Worm (Caenorhabditis elegans) whole organism, L3 larva: ENCODE data around the gene cyp-29A4.
A peak's percentile ranks its signal among the peaks of the same experiment; 100 is the strongest.

Experiments used
- R02D3.7 ChIP-seq: fragments of 150-350 bp; optimal IDR thresholded peaks from 2 replicates; lab custom pipeline; 2014; ENCODE audit warnings: missing biosample characterization, missing genetic modification characterization
- ama-1 ChIP-seq: fragments of 150-350 bp; optimal IDR thresholded peaks from 2 replicates; lab custom pipeline; 2018
- ceh-16 ChIP-seq: sonication (generic microtip); optimal IDR thresholded peaks from 2 replicates; lab custom pipeline; 2017; ENCODE audit warnings: missing biosample characterization, missing genetic modification characterization
- ceh-28 ChIP-seq: fragments of 150-350 bp; optimal IDR thresholded peaks from 2 replicates; lab custom pipeline; 2014; ENCODE audit warnings: missing biosample characterization, missing genetic modification reagents, missing genetic modification characterization
- ceh-82 ChIP-seq: fragments of 150-350 bp; optimal IDR thresholded peaks from 2 replicates; lab custom pipeline; 2014; ENCODE audit warnings: missing biosample characterization, missing genetic modification characterization
- ceh-9 ChIP-seq: sonication (generic microtip); optimal IDR thresholded peaks from 2 replicates; lab custom pipeline; 2018; ENCODE audit warnings: missing biosample characterization, missing genetic modification characterization
- daf-12 ChIP-seq: fragments of 150-350 bp; optimal IDR thresholded peaks from 2 replicates; lab custom pipeline; 2014; ENCODE audit warnings: missing biosample characterization, missing genetic modification reagents, missing genetic modification characterization
- egl-27 ChIP-seq: sonication (generic microtip); optimal IDR thresholded peaks from 4 replicates; lab custom pipeline; 2017; ENCODE audit warnings: missing biosample characterization, missing genetic modification reagents, missing genetic modification characterization
- egl-5 ChIP-seq: fragments of 150-350 bp; optimal IDR thresholded peaks from 2 replicates; lab custom pipeline; 2017; ENCODE audit warnings: missing biosample characterization, missing genetic modification reagents, missing genetic modification characterization, inconsistent platforms
- elt-1 ChIP-seq: fragments of 150-350 bp; optimal IDR thresholded peaks from 2 replicates; lab custom pipeline; 2014; ENCODE audit warnings: missing biosample characterization, missing genetic modification characterization
- elt-2 ChIP-seq: sonication (generic microtip); optimal IDR thresholded peaks from 2 replicates; lab custom pipeline; 2016; ENCODE audit warnings: missing genetic modification reagents, mild to moderate bottlenecking, missing genetic modification characterization, missing compliant biosample characterization
- elt-3 ChIP-seq, 3 experiments: fragments of 150-350 bp in 1 of 3; sonication (generic microtip) in 2 of 3; optimal IDR thresholded peaks; 2 replicates in 2 of 3; 4 replicates in 1 of 3; lab custom pipeline; 2014 to 2017; ENCODE audit warnings: missing biosample characterization in 3 of 3, missing genetic modification characterization in 3 of 3
- eor-1 ChIP-seq, 2 experiments: fragments of 150-350 bp; optimal IDR thresholded peaks; 2 replicates each; lab custom pipeline; 2014 to 2018; ENCODE audit warnings: missing biosample characterization in 2 of 2, missing genetic modification characterization in 2 of 2
- fkh-10 ChIP-seq: sonication (generic microtip); optimal IDR thresholded peaks from 2 replicates; lab custom pipeline; 2017; ENCODE audit warnings: missing biosample characterization, missing genetic modification reagents, missing genetic modification characterization
- fkh-2 ChIP-seq: fragments of 150-350 bp; optimal IDR thresholded peaks from 2 replicates; lab custom pipeline; 2014; ENCODE audit warnings: missing biosample characterization, missing genetic modification reagents, missing genetic modification characterization
- fos-1 ChIP-seq: fragments of 150-350 bp; optimal IDR thresholded peaks from 2 replicates; lab custom pipeline; 2014; ENCODE audit warnings: missing biosample characterization, missing genetic modification characterization
- hmg-11 ChIP-seq: sonication (generic microtip); optimal IDR thresholded peaks from 2 replicates; lab custom pipeline; 2016; ENCODE audit warnings: missing genetic modification characterization, missing compliant biosample characterization
- lin-15B ChIP-seq: fragments of 150-350 bp; optimal IDR thresholded peaks from 2 replicates; lab custom pipeline; 2014; ENCODE audit warnings: missing biosample characterization, missing genetic modification characterization
- lin-39 ChIP-seq: fragments of 150-350 bp; optimal IDR thresholded peaks from 2 replicates; lab custom pipeline; 2018; ENCODE audit warnings: missing biosample characterization, missing genetic modification reagents, missing genetic modification characterization
- mdl-1 ChIP-seq: fragments of 150-350 bp; optimal IDR thresholded peaks from 2 replicates; lab custom pipeline; 2014; ENCODE audit warnings: missing biosample characterization, missing genetic modification characterization
- mml-1 ChIP-seq: fragments of 150-350 bp; sonication (generic microtip); optimal IDR thresholded peaks from 3 replicates; lab custom pipeline; 2014; ENCODE audit warnings: missing biosample characterization, missing genetic modification characterization
- nfya-1 ChIP-seq: sonication (generic microtip); optimal IDR thresholded peaks from 2 replicates; lab custom pipeline; 2017; ENCODE audit warnings: missing genetic modification characterization, mild to moderate bottlenecking, missing compliant biosample characterization, antibody characterized with exemption, moderate library complexity; ENCODE audit not compliant: insufficient read depth
- nhr-11 ChIP-seq: fragments of 150-350 bp; optimal IDR thresholded peaks from 2 replicates; lab custom pipeline; 2014; ENCODE audit warnings: missing biosample characterization, missing genetic modification characterization
- nhr-12 ChIP-seq: fragments of 150-350 bp; optimal IDR thresholded peaks from 2 replicates; lab custom pipeline; 2014; ENCODE audit warnings: missing biosample characterization, missing genetic modification characterization
- nhr-23 ChIP-seq: fragments of 150-350 bp; optimal IDR thresholded peaks from 2 replicates; lab custom pipeline; 2014; ENCODE audit warnings: missing biosample characterization, missing genetic modification reagents, missing genetic modification characterization
- nhr-237 ChIP-seq: fragments of 150-350 bp; optimal IDR thresholded peaks from 2 replicates; lab custom pipeline; 2014; ENCODE audit warnings: missing biosample characterization, missing genetic modification characterization
- nhr-25 ChIP-seq: sonication (generic microtip); optimal IDR thresholded peaks from 2 replicates; lab custom pipeline; 2017; ENCODE audit warnings: missing biosample characterization, missing genetic modification characterization
- nhr-28 ChIP-seq: fragments of 150-350 bp; optimal IDR thresholded peaks from 2 replicates; lab custom pipeline; 2014; ENCODE audit warnings: missing biosample characterization, missing genetic modification characterization
- nhr-43 ChIP-seq: sonication (generic microtip); optimal IDR thresholded peaks from 2 replicates; lab custom pipeline; 2016; ENCODE audit warnings: mild to moderate bottlenecking, missing genetic modification characterization, missing compliant biosample characterization; ENCODE audit not compliant: poor library complexity, severe bottlenecking
- nhr-67 ChIP-seq: fragments of 150-350 bp; optimal IDR thresholded peaks from 2 replicates; lab custom pipeline; 2014; ENCODE audit warnings: missing biosample characterization, missing genetic modification characterization
- nhr-76 ChIP-seq: fragments of 150-350 bp; sonication (generic microtip); optimal IDR thresholded peaks from 5 replicates; lab custom pipeline; 2014; ENCODE audit warnings: missing biosample characterization, missing genetic modification characterization
- nhr-77 ChIP-seq: fragments of 150-350 bp; optimal IDR thresholded peaks from 2 replicates; lab custom pipeline; 2014; ENCODE audit warnings: missing biosample characterization, missing genetic modification characterization
- pha-4 ChIP-seq: fragments of 150-350 bp; optimal IDR thresholded peaks from 2 replicates; lab custom pipeline; 2014; ENCODE audit warnings: missing biosample characterization, missing genetic modification reagents, missing genetic modification characterization
- pqm-1 ChIP-seq: fragments of 150-350 bp; optimal IDR thresholded peaks from 2 replicates; lab custom pipeline; 2017; ENCODE audit warnings: missing biosample characterization, missing genetic modification characterization, inconsistent platforms
- sea-2 ChIP-seq: fragments of 150-350 bp; sonication (generic microtip); optimal IDR thresholded peaks from 4 replicates; lab custom pipeline; 2014; ENCODE audit warnings: missing biosample characterization, missing genetic modification reagents, missing genetic modification characterization
- skn-1 ChIP-seq: fragments of 150-350 bp; optimal IDR thresholded peaks from 2 replicates; lab custom pipeline; 2014; ENCODE audit warnings: missing biosample characterization, missing genetic modification characterization
- snpc-4 ChIP-seq: fragments of 150-350 bp; optimal IDR thresholded peaks from 2 replicates; lab custom pipeline; 2014; ENCODE audit warnings: missing biosample characterization, missing genetic modification characterization
- tbx-2 ChIP-seq: sonication (generic microtip); optimal IDR thresholded peaks from 2 replicates; lab custom pipeline; 2016; ENCODE audit warnings: mild to moderate bottlenecking, missing genetic modification characterization, missing compliant biosample characterization
- unc-39 ChIP-seq: sonication (generic microtip); optimal IDR thresholded peaks from 4 replicates; lab custom pipeline; 2017; ENCODE audit warnings: missing biosample characterization, missing genetic modification characterization
- unc-62 ChIP-seq: fragments of 150-350 bp; sonication (generic microtip); optimal IDR thresholded peaks from 4 replicates; lab custom pipeline; 2014; ENCODE audit warnings: missing biosample characterization, missing genetic modification reagents, missing genetic modification characterization
- zag-1 ChIP-seq: fragments of 150-350 bp; optimal IDR thresholded peaks from 2 replicates; lab custom pipeline; 2014; ENCODE audit warnings: missing biosample characterization, missing genetic modification characterization
- ztf-4 ChIP-seq: fragments of 150-350 bp; optimal IDR thresholded peaks from 2 replicates; lab custom pipeline; 2014; ENCODE audit warnings: missing biosample characterization, missing genetic modification characterization

cyp-29A4 gene

DNA sequence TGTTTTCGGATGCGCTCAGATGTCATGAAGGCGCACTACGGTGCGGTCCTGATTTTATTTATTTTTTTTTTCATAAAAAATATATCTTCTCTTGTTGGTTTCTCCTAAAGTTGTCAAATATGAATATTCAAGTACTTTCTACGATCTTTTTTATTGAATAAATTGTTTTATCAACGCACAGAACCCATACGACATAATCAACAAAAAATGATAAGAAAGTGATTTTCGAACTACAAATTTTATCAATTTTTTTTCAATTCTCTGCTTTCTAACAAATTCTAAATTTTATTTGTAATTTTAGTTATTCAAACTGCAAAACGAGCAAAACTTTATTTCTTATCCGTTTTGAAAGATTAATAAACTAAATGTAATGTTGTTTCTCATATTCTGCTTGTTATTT is 47.3 kb downstream of the cyp-29A4 start:
- TF ChIP-seq nhr-23 (tag; lab: Kevin White, UChicago): no peak
- TF ChIP-seq egl-27 (tag; lab: Kevin White, UChicago): no peak
- peak; percentile 32 for TF ChIP-seq pqm-1 (tag; lab: Kevin White, UChicago)
- TF ChIP-seq hmg-11 (tag; lab: Kevin White, UChicago): no peak
- peak; percentile 70 for TF ChIP-seq elt-2 (tag; lab: Kevin White, UChicago)

DNA sequence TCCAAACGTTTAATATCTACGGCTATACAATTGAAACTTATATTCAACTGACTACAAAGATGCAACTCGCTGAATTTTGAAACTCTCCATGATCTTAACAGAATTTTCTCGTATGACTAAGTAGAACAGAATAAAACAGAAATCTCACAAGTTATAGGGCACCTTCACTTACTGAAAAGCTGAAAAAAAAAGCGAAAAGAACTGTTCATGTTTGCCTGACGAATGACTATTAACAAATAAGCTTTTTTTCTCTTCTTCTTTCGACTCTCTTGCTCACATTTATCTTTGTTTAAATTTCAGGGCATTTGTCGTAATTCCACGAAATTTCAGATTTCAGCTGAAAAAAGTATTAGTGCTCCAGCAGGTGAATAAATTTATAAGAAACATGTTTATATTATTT is 48.2 kb downstream of the cyp-29A4 start, which contains the start of gene xbx-6:
Gene xbx-6, plus strand, starts transcription at position 301 of the 400 bp plus-strand sequence.
- TF ChIP-seq hmg-11 (tag; lab: Kevin White, UChicago) (no peak), nhr-77 (tag; lab: Kevin White, UChicago) (no peak), egl-5 (tag; lab: Kevin White, UChicago) (no peak), nhr-25 (tag; lab: Kevin White, UChicago) (no peak), fkh-2 (tag; lab: Kevin White, UChicago) (no peak), nhr-28 (no peak), elt-3 (tag; optimal IDR thresholded peaks at IDR 0.05; lab: Kevin White, UChicago) (no peak), ceh-9 (tag; lab: Kevin White, UChicago) (no peak), ceh-82 (tag; lab: Kevin White, UChicago) (no peak), nhr-76 (tag; lab: Kevin White, UChicago) (no peak), sea-2 (GFP tag; lab: Kevin White, UChicago) (no peak), pha-4 (tag; lab: Kevin White, UChicago) (no peak), elt-2 (tag; lab: Kevin White, UChicago) (no peak), lin-15B (tag; lab: Kevin White, UChicago) (no peak)

DNA sequence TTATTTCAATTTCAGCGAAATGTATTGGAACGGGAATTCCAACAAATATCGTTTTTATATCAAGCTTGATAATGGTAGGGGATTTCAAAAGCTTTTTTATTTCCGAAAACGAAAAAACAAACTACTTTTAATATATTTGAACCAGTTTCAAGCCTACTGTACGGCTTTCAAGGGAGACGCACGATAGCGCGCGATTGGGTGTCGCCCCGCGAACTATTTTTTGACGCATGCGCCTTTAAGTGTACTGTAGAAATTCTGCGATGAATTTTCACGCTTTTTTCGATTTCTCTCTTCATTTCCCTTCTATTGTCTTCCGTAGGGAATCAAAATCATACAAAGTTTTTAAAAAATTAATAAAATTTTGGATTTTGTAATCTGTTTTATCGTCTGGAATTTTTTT is 49.0 kb downstream of the cyp-29A4 start:
- TF ChIP-seq nhr-43 (tag; lab: Kevin White, UChicago): no peak
- no peak for TF ChIP-seq mml-1 (tag; lab: Kevin White, UChicago)
- no peak for TF ChIP-seq sea-2 (GFP tag; lab: Kevin White, UChicago)
- no peak for TF ChIP-seq nhr-11 (tag; lab: Kevin White, UChicago)
- TF ChIP-seq nhr-237: no peak
- no peak for TF ChIP-seq nhr-77 (tag; lab: Kevin White, UChicago)
- TF ChIP-seq eor-1 (tag; optimal IDR thresholded peaks at IDR 0.05; lab: Kevin White, UChicago): no peak
- TF ChIP-seq ceh-9 (tag; lab: Kevin White, UChicago): no peak

DNA sequence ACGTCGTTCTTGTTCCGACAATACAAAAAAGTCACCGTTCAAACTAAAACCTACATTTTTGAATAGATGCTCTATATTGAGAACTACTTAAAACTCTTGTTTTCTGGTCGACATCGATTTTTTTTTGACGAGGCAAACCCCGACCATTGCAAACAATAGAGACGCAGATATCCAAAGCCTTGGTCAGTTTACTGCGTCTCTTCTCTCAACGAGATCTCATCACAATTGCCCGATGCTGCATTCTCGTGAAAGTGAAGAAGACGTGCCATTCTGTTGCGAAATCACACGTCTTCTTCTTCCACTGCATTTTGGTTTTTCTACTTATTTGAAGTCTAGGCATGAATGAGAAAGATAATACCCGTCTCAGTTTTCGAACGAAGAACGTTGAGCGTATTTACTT is 49.8 kb downstream of the cyp-29A4 start:
- no peak for TF ChIP-seq elt-3 (tag; optimal IDR thresholded peaks at IDR 0.05; lab: Kevin White, UChicago)
- peak; percentile 13 for TF ChIP-seq elt-1 (tag; lab: Kevin White, UChicago)
- peak; percentile 7 for TF ChIP-seq snpc-4
- peak; percentile 65 for TF ChIP-seq nhr-25 (tag; lab: Kevin White, UChicago)
- TF ChIP-seq sea-2 (GFP tag; lab: Kevin White, UChicago): no peak
- TF ChIP-seq nhr-11 (tag; lab: Kevin White, UChicago): no peak
- TF ChIP-seq mml-1 (tag; lab: Kevin White, UChicago): no peak
- TF ChIP-seq daf-12 (tag; lab: Kevin White, UChicago): no peak
- TF ChIP-seq hmg-11 (tag; lab: Kevin White, UChicago): peak; percentile 52
- TF ChIP-seq nfya-1 (tag; lab: Kevin White, UChicago): peak; percentile 64
- TF ChIP-seq fkh-10 (GFP tag; lab: Kevin White, UChicago): no peak
- TF ChIP-seq R02D3.7 (tag; lab: Kevin White, UChicago): no peak
- peak; percentile 24 for TF ChIP-seq ama-1 (lab: Kevin White, UChicago)
- TF ChIP-seq ceh-28 (tag; lab: Kevin White, UChicago): peak; percentile 70
- TF ChIP-seq nhr-28: no peak
- peak; percentile 48 for TF ChIP-seq pha-4 (tag; lab: Kevin White, UChicago)
- TF ChIP-seq nhr-77 (tag; lab: Kevin White, UChicago): no peak
- TF ChIP-seq ceh-9 (tag; lab: Kevin White, UChicago): no peak
- TF ChIP-seq nhr-76 (tag; lab: Kevin White, UChicago): no peak
- no peak for TF ChIP-seq fkh-2 (tag; lab: Kevin White, UChicago)
- TF ChIP-seq lin-39 (tag; lab: Kevin White, UChicago): peak; percentile 80
- no peak for TF ChIP-seq ceh-16
- no peak for TF ChIP-seq zag-1 (tag; lab: Kevin White, UChicago)
- no peak for TF ChIP-seq eor-1 (tag; optimal IDR thresholded peaks at IDR 0.05; lab: Kevin White, UChicago)
- no peak for TF ChIP-seq fos-1
- peak; percentile 59 for TF ChIP-seq egl-5 (tag; lab: Kevin White, UChicago)
- no peak for TF ChIP-seq elt-2 (tag; lab: Kevin White, UChicago)
- TF ChIP-seq unc-62 (GFP tag; lab: Kevin White, UChicago): no peak
- TF ChIP-seq skn-1: peak; percentile 62
- TF ChIP-seq tbx-2 (tag; lab: Kevin White, UChicago): no peak
- no peak for TF ChIP-seq unc-39 (tag; lab: Kevin White, UChicago)
- no peak for TF ChIP-seq nhr-12
- peak; percentile 32 for TF ChIP-seq lin-15B (tag; lab: Kevin White, UChicago)
- TF ChIP-seq ztf-4: no peak
- TF ChIP-seq nhr-67 (tag; lab: Kevin White, UChicago): no peak
- TF ChIP-seq nhr-23 (tag; lab: Kevin White, UChicago): no peak
- no peak for TF ChIP-seq ceh-82 (tag; lab: Kevin White, UChicago)
- no peak for TF ChIP-seq mdl-1
